Worm (Caenorhabditis elegans): ENCODE results near the gene ZK813.4.

ce11 chrX:3408717-3409303, 21.1 kb downstream of the ZK813.4 start:
- TF ChIP-seq cnd-1 (tag; optimal IDR thresholded peaks at IDR 0.05) (no peak), lin-13 (tag; optimal IDR thresholded peaks at IDR 0.05) (no peak), flh-1 (GFP tag; optimal IDR thresholded peaks at IDR 0.05) (no peak), M03D4.4 (tag; optimal IDR thresholded peaks at IDR 0.05) (no peak), mab-5 (tag; optimal IDR thresholded peaks at IDR 0.05) (no peak), blmp-1 (tag; optimal IDR thresholded peaks at IDR 0.05) (no peak), elt-1 (tag; optimal IDR thresholded peaks at IDR 0.05; ENCODE audit: borderline replicate concordance, insufficient read depth) (no peak), ztf-11 (tag; optimal IDR thresholded peaks at IDR 0.05) (no peak)
